Worm (Caenorhabditis elegans) whole organism, L4/young adult: ENCODE measurements around the gene F13H6.5.

Experiments
- W03F9.2 ChIP-seq: fragments of 150-350 bp; optimal IDR thresholded peaks from 2 replicates; lab custom pipeline; 2014; ENCODE audit warnings: missing biosample characterization, missing genetic modification characterization
- dao-5 ChIP-seq: sonication (generic microtip); optimal IDR thresholded peaks from 2 replicates; lab custom pipeline; 2016; ENCODE audit warnings: missing genotype, missing genetic modification characterization, moderate library complexity, missing compliant biosample characterization
- him-1 ChIP-seq: sonication (generic microtip); optimal IDR thresholded peaks from 2 replicates; lab custom pipeline; 2016; ENCODE audit warnings: missing genotype, missing genetic modification reagents, missing genetic modification characterization, missing compliant biosample characterization

Gene F13H6.5

DNA sequence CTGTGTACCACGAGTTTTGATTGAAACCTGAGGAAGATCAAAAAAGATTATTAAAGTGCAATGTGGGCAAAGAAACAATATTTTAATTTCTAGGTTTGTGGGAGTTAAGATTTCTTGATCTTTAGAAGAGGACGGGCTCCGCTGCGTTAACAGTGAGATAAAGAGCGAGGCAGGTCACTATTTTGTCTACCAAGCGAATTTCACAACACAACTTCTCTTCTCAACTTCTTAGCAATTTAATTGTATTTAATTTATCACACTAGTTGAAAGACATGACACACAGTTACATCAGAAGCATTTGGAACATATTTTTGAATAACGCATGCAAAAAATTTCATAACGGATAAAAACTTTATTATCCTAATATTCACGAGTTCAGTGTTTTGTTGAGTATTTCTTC lies 48.4 kb downstream of the F13H6.5 start:
- TF ChIP-seq dao-5 (no peak), W03F9.2 (no peak), him-1 (tag; lab: Kevin White, UChicago) (no peak)

DNA sequence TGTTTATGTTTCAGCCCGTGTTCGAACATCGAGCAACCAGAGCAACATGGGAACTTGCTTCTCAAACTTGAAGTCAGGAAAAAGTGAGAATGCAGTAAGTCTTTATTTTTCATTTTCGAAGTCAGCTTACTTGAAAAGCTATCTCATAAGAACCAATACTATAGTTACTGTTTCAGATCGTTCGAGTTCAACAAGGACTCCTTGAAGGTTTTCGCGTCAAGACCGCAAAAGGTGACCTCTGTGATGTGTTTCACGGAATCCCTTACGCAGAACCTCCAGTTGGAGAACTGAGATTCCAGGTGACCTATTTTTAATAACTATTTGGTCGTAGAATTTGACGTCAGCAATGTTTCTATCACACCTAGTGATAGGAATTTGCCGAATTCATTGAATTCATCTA lies 51.1 kb downstream of the F13H6.5 start:
- TF ChIP-seq dao-5: no peak
- no peak for TF ChIP-seq him-1 (tag; lab: Kevin White, UChicago)
- no peak for TF ChIP-seq W03F9.2

DNA sequence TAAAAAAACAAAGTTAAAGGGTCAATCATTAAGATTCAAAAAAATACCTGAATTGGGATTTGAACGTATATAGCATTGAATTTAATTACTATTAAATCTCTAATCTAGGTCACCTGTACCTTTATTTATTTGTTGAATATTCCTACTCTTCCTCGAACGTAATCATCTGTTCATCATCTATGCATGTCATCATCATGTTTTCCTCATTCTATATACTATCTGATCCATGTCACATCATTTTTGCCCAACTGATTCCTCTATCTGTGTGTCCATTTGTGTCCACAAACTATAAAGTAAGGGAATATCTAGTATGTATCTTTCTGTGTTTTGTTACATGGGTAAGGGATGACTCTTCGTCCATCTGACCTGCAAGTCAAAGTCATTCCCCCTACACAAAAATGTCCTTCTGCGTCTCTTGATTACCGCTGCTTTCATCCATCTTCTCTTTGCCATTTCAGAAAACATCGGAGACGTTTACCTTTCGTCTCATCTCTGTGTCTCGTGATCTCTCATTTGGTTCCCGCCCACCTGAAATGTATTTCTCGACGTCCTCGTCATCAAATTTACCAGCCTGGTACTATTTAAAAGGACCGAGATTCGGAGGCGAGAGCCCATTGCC lies 51.9 kb downstream of the F13H6.5 start:
- no peak for TF ChIP-seq W03F9.2
- no peak for TF ChIP-seq dao-5
- TF ChIP-seq him-1 (tag; lab: Kevin White, UChicago): no peak
